Worm (Caenorhabditis elegans) whole organism, L4/young adult: ENCODE results near the gene Y75B8A.24.

ENCODE experiments used
- W03F9.2 ChIP-seq: fragments of 150-350 bp; optimal IDR thresholded peaks from 2 replicates; lab custom pipeline; 2014; ENCODE audit warnings: missing biosample characterization, missing genetic modification characterization
- dao-5 ChIP-seq: sonication (generic microtip); optimal IDR thresholded peaks from 2 replicates; lab custom pipeline; 2016; ENCODE audit warnings: missing genotype, missing genetic modification characterization, moderate library complexity, missing compliant biosample characterization
- him-1 ChIP-seq: sonication (generic microtip); optimal IDR thresholded peaks from 2 replicates; lab custom pipeline; 2016; ENCODE audit warnings: missing genotype, missing genetic modification reagents, missing genetic modification characterization, missing compliant biosample characterization

ce11 chrIII:12220820-12221219, 52.7 kb downstream of the Y75B8A.24 start:
- TF ChIP-seq dao-5 (tag; lab: Kevin White, UChicago) (no peak), him-1 (tag; lab: Kevin White, UChicago) (no peak), W03F9.2 (no peak)
